Worm (Caenorhabditis elegans): ENCODE data around the gene zipt-7.2.
A peak's percentile ranks its signal among the peaks of the same experiment; 100 is the strongest.

DNA sequence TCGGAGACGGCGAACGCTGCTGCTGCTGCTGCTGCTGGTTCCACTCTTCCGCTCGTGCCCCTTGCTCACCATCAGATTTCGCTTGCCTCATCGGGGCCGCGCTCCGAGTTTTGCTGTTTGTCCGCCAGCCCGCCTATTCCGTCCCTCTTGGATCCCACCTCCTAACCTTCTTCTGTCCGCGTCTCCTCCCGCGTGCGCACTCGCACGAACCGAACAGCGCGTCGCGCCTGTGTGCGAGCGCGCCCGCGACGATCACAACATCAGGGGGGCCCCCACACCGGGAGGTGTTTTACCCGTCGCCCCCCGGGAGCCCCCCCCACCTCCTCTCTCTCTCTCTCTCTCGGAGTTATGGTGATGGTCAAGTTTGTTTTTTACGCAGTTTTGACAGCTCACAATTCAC, 8.1 kb upstream of the zipt-7.2 start:
- no peak for TF ChIP-seq pha-4 (tag; optimal IDR thresholded peaks at IDR 0.05)
- TF ChIP-seq mcd-1 (GFP tag; IDR thresholded peaks at IDR 0.05): 0 out of 2 replicates have a peak, but pooled peaks have one; percentile 37
- no peak for TF ChIP-seq T07F8.4 (tag; optimal IDR thresholded peaks at IDR 0.05)
- no peak for TF ChIP-seq Y95B8A.8 (GFP tag; IDR thresholded peaks at IDR 0.05)
- TF ChIP-seq ama-1 (optimal IDR thresholded peaks at IDR 0.05): no peak
- no peak for TF ChIP-seq ama-1 (GFP tag; optimal IDR thresholded peaks at IDR 0.05)
- TF ChIP-seq dpl-1 (GFP tag; optimal IDR thresholded peaks at IDR 0.05): no peak
- TF ChIP-seq repo-1 (tag; optimal IDR thresholded peaks at IDR 0.05): no peak
- no peak for TF ChIP-seq F49E8.2 (tag; optimal IDR thresholded peaks at IDR 0.05; ENCODE audit: insufficient read depth)
- no peak for TF ChIP-seq sea-2 (GFP tag; IDR thresholded peaks at IDR 0.05)
